Comparison of ENCODE assay signal across 1 worm cellular context in the genomic region with DNA sequence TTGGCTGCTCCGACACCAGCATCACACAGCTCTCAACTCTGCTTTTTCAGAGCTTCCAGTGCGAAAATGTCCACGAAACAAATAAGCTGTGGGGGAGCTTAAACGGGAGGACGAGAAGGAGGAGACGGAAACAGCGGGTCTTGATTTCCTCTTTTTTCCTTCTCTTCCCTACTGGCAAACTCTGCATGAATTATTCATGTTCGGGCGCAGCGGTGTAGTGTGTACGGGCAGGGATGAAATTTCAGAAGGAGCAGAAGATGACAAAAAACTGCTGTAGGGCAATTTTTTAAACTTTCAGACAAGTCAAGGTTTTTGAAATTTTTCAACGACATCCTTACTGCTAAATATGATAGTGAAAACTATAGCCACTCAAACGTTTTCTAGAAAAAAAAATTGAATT.
TF ChIP-seq lines count a peak whose summit lies in the region.

No protein-coding gene starts in this region.

TF ChIP-seq in whole organism, L1 larva, 84 proteins besides CTCF, POLR2A, EP300 and RAD21 (continued from another document):
- TF ChIP-seq hlh-17 (GFP tag; optimal IDR thresholded peaks at IDR 0.05; lab: Kevin White, UChicago; ENCODE audit: borderline replicate concordance) = no peak
- TF ChIP-seq mab-9 (GFP tag; IDR thresholded peaks at IDR 0.05; lab: Robert Waterston, UW) = peak; percentile 6; the same call in 1 of the 2 replicates
- TF ChIP-seq lin-14 (GFP tag; optimal IDR thresholded peaks at IDR 0.05; lab: Kevin White, UChicago) = peak; percentile 27
- TF ChIP-seq ces-1 (GFP tag; optimal IDR thresholded peaks at IDR 0.05; lab: Kevin White, UChicago) = no peak
- no peak for TF ChIP-seq hpl-2 (GFP tag; optimal IDR thresholded peaks at IDR 0.05; lab: Kevin White, UChicago)
- no peak for TF ChIP-seq ztf-11 (tag; optimal IDR thresholded peaks at IDR 0.05; lab: Kevin White, UChicago)
